Worm (Caenorhabditis elegans): ENCODE data around the gene cyp-29A2.

Gene cyp-29A2

DNA sequence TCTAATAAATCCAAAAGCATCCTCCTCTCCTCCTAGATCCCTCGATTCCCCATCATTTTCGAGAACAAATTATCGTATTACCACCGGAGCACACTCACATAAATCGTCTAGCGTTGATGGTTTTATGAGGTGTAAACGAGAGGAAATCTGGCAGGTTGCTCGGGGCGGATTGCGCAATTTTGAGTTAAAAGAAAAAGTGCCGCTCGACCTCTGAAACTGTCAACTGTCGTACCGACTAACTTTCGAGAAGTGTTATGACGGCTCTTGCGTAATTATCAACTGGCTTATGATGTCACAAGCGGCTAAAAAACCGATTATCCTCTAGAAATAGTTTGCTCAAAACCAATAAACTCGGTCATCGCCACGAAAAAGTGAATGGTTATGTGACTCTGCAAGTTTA, 10.9 kb upstream of the cyp-29A2 start:
- no peak for TF ChIP-seq ctbp-1 (GFP tag; IDR thresholded peaks at IDR 0.05)
- no peak for TF ChIP-seq nhr-102 (tag; optimal IDR thresholded peaks at IDR 0.05)

DNA sequence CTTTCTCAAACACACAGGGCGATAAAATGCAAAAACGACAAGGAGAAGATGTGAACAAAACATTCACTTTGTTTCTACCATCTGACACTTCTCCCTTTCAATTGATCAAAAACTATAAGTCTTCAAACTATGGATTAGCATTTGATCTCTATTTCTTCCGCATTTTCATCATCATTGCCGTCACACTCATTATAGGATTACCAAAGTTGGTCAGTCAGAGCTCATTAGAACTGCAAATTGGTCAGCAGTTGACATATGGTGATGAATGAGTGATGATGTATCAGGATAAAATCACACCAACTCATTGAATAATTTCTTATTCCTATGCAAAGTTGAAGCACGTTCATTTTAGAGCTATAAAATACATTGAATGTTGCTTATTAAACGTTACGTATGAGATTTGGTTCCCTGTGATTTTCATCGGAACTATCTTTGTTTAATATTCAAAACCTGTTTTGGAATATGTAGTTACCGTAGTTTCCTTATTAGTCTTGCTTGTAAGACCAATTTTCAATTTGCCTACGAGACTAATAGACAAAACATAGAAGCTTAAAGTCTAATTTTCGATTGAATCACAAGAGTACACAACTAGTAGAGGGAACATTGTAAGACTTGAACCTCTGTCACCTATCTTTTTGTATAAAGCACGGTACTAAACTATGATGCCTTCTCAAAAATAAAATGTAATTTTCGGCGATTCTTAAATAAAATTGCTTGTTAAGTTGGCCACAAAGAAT, 7.8 kb upstream of the cyp-29A2 start:
- TF ChIP-seq daf-12 (tag; optimal IDR thresholded peaks at IDR 0.05) (no peak), dve-1 (tag; optimal IDR thresholded peaks at IDR 0.05; ENCODE audit: insufficient read depth) (no peak), unc-62 (GFP tag; optimal IDR thresholded peaks at IDR 0.05 in 1 of 2) (peak in 1 of 2 experiments; percentile 92), unc-62 (tag; optimal IDR thresholded peaks at IDR 0.05) (no peak), rbr-2 (tag; optimal IDR thresholded peaks at IDR 0.05) (no peak)

DNA sequence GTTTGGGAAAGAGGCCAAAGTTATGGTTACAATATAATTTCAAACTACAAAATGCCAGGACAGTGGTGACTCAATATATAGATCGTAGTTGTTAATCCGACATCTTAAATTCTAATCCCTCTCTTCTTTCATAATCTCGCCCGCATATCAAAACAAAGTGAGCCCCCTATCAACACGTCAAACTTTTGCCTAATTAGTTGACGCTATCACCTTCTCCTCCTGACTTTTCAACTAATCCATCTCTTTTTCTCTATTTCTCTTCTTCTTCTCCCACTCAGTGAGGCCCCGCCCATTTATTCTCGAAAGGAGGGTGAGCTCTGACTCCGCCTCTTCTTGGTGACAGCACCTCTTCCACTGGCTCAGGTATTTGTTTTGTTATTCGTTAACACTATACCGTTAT, 6.1 kb upstream of the cyp-29A2 start:
- no peak for TF ChIP-seq snpc-4 (tag; optimal IDR thresholded peaks at IDR 0.05)
- no peak for TF ChIP-seq unc-130 (GFP tag; optimal IDR thresholded peaks at IDR 0.05)
- TF ChIP-seq unc-62 (GFP tag; optimal IDR thresholded peaks at IDR 0.05 in 1 of 2): peak in 1 of 2 experiments; percentile 44
- TF ChIP-seq unc-62 (tag; optimal IDR thresholded peaks at IDR 0.05): no peak
- TF ChIP-seq daf-8 (GFP tag; IDR thresholded peaks at IDR 0.05): no peak

ce11 chrV:11214569-11214968, 2.8 kb upstream of the cyp-29A2 start:
- TF ChIP-seq unc-39 (tag; optimal IDR thresholded peaks at IDR 0.05) (no peak), ZK546.5 (tag; optimal IDR thresholded peaks at IDR 0.05) (no peak), cey-2 (tag; optimal IDR thresholded peaks at IDR 0.05; ENCODE audit: borderline replicate concordance, insufficient read depth) (no peak), nhr-6 (tag; optimal IDR thresholded peaks at IDR 0.05) (no peak)

ce11 chrV:11216137-11216536, 1.2 kb upstream of the cyp-29A2 start:
- TF ChIP-seq saeg-2 (GFP tag; IDR thresholded peaks at IDR 0.05): no peak
- no peak for TF ChIP-seq nhr-11 (tag; optimal IDR thresholded peaks at IDR 0.05)
- TF ChIP-seq unc-62 (GFP tag; optimal IDR thresholded peaks at IDR 0.05 in 1 of 2): peak in 1 of 2 experiments; percentile 97
- TF ChIP-seq unc-62 (tag; optimal IDR thresholded peaks at IDR 0.05): no peak
- no peak for TF ChIP-seq hmg-1.1 (GFP tag; IDR thresholded peaks at IDR 0.05)
- no peak for TF ChIP-seq dve-1 (tag; optimal IDR thresholded peaks at IDR 0.05; ENCODE audit: insufficient read depth)
- no peak for TF ChIP-seq nhr-25 (tag; optimal IDR thresholded peaks at IDR 0.05; ENCODE audit: borderline replicate concordance, insufficient read depth)

DNA sequence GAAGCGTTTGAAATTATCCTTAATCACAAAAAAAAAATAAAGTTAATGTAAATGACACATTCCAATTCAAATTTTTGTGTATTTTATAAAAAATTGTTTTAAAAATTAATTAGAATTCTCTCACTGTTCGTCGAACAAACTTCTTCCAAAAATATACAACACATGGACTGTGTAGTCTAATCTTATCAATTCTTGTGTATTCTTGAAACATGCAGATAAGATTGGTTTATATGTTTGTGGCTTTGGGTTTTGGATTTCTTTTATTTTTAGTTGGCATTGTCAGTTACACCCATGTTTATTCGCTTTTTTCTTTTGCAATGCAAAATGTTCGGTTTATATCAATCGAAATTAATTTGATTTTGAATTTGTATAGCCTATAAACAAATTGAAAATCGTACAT, 3.0 kb downstream of the cyp-29A2 start:
- no peak for TF ChIP-seq T20F7.1 (GFP tag; optimal IDR thresholded peaks at IDR 0.05)
- TF ChIP-seq nhr-28 (tag; optimal IDR thresholded peaks at IDR 0.05): peak; percentile 54

- TF ChIP-seq zag-1 (tag; optimal IDR thresholded peaks at IDR 0.05): no peak
- no peak for TF ChIP-seq lin-29 (GFP tag; IDR thresholded peaks at IDR 0.05)
- no peak for TF ChIP-seq zip-11 (GFP tag; IDR thresholded peaks at IDR 0.05)
- TF ChIP-seq F44E2.7 (GFP tag; IDR thresholded peaks at IDR 0.05): no peak
- no peak for TF ChIP-seq saeg-2 (GFP tag; IDR thresholded peaks at IDR 0.05)
- TF ChIP-seq R02D3.7 (tag; optimal IDR thresholded peaks at IDR 0.05): no peak
- no peak for TF ChIP-seq skn-1 (tag; optimal IDR thresholded peaks at IDR 0.05)
- TF ChIP-seq lir-3 (tag; optimal IDR thresholded peaks at IDR 0.05): no peak
- TF ChIP-seq rbr-2 (tag; optimal IDR thresholded peaks at IDR 0.05): no peak
- TF ChIP-seq daf-8 (GFP tag; IDR thresholded peaks at IDR 0.05): no peak
- TF ChIP-seq F26F4.8 (GFP tag; conservative IDR thresholded peaks at IDR 0.05): no peak
- TF ChIP-seq nhr-111 (GFP tag; optimal IDR thresholded peaks at IDR 0.05): no peak
- no peak for TF ChIP-seq ceh-28 (tag; optimal IDR thresholded peaks at IDR 0.05)
Observed at ce11 chrV:11220936-11221335, 3.6 kb downstream of the cyp-29A2 start, which contains the start of gene T19B10.2. TSS of gene T19B10.2 (plus strand) at chrV:11221302.
